Worm (Caenorhabditis elegans) whole organism, mixed stage, embryonic: ENCODE results near the gene C15B12.3.

ENCODE experiments used
- M03D4.4 ChIP-seq: sonication (generic microtip); optimal IDR thresholded peaks from 2 replicates; lab custom pipeline; 2017; ENCODE audit warnings: mild to moderate bottlenecking, missing genetic modification characterization, missing compliant biosample characterization
- lin-13 ChIP-seq: fragments of 150-350 bp; optimal IDR thresholded peaks from 2 replicates; lab custom pipeline; 2014; ENCODE audit warnings: missing biosample characterization, missing genetic modification characterization
- mab-5 ChIP-seq: fragments of 150-350 bp; optimal IDR thresholded peaks from 2 replicates; lab custom pipeline; 2014; ENCODE audit warnings: missing biosample characterization, missing genetic modification characterization
- nhr-12 ChIP-seq: fragments of 150-350 bp; optimal IDR thresholded peaks from 2 replicates; lab custom pipeline; 2014; ENCODE audit warnings: missing biosample characterization, missing genetic modification characterization
- nhr-237 ChIP-seq: fragments of 150-350 bp; optimal IDR thresholded peaks from 2 replicates; lab custom pipeline; 2014; ENCODE audit warnings: missing biosample characterization, missing genetic modification characterization
- nhr-28 ChIP-seq: fragments of 150-350 bp; optimal IDR thresholded peaks from 2 replicates; lab custom pipeline; 2014; ENCODE audit warnings: missing biosample characterization, missing genetic modification characterization
- nhr-76 ChIP-seq: sonication (generic microtip); optimal IDR thresholded peaks from 2 replicates; lab custom pipeline; 2017; ENCODE audit warnings: missing biosample characterization, missing genetic modification characterization
- pha-4 ChIP-seq: fragments of 150-350 bp; optimal IDR thresholded peaks from 2 replicates; lab custom pipeline; 2018; ENCODE audit warnings: missing biosample characterization, missing genetic modification reagents, missing genetic modification characterization
- snpc-4 ChIP-seq: fragments of 150-350 bp; optimal IDR thresholded peaks from 2 replicates; lab custom pipeline; 2014; ENCODE audit warnings: missing biosample characterization, missing genetic modification characterization
- unc-39 ChIP-seq: fragments of 150-350 bp; optimal IDR thresholded peaks from 2 replicates; lab custom pipeline; 2014; ENCODE audit warnings: missing biosample characterization, missing genetic modification characterization
- zip-8 ChIP-seq: fragments of 150-350 bp; optimal IDR thresholded peaks from 2 replicates; lab custom pipeline; 2014; ENCODE audit warnings: missing biosample characterization, missing genetic modification characterization
- ztf-11 ChIP-seq: fragments of 150-350 bp; optimal IDR thresholded peaks from 2 replicates; lab custom pipeline; 2014; ENCODE audit warnings: missing biosample characterization, missing genetic modification characterization

DNA sequence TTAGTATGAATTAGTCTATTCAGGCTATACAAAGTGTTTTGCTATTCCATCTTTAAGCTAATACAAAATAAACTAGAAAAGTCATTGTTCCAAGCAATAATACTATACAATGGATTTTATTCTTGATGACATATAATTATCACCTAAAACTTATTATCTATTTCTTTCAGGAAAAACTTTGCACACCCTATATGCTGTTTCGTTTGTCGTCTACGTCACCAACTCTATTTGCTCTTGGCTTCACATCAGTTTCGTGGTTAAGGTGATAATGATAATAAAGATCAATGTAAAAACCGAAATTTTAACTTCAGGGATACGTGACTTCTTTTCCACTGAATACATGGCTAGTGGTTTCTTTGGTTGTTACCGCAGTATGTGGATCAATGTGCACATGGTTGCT, 4.9 kb downstream of the C15B12.3 start:
- no peak for TF ChIP-seq mab-5 (tag; lab: Kevin White, UChicago)
- no peak for TF ChIP-seq nhr-76 (tag; lab: Kevin White, UChicago)
- TF ChIP-seq ztf-11 (tag; lab: Kevin White, UChicago), result no peak
- TF ChIP-seq nhr-28 (tag; lab: Kevin White, UChicago), result no peak
- TF ChIP-seq pha-4, result no peak
- no peak for TF ChIP-seq nhr-237 (tag; lab: Kevin White, UChicago)
- TF ChIP-seq nhr-12 (tag; lab: Kevin White, UChicago), result no peak
- TF ChIP-seq lin-13, result no peak
- no peak for TF ChIP-seq M03D4.4 (tag; lab: Kevin White, UChicago)
- no peak for TF ChIP-seq zip-8 (tag; lab: Kevin White, UChicago)
- no peak for TF ChIP-seq snpc-4
- no peak for TF ChIP-seq unc-39
